Fruit fly (Drosophila melanogaster): Measurements from ENCODE around the gene SmE.

SmE gene

DNA sequence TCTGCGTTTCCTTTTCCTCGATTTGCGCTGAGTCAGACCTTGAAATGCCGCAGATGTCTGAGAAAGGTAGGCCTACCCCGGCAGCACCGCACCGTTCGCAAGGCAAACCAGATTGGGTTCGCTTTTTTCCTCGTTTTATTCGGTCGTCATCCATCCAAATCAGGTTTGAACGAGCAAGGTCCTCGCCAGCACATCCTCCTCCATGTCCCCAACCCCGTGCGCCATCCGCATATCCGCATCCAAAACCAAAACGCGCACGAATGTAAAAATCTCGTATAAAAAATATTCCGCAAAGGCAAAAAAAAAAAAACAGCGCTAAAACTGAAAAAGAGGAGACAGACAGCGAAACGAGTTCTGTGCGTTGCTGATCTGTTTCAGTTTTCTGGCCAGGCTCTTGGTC is 24.6 kb upstream of the SmE start:
- TF ChIP-seq CG15710 (tag; optimal IDR thresholded peaks at IDR 0.05) (peak; percentile 51), CG14655 (GFP tag; optimal IDR thresholded peaks at IDR 0.05) (no peak), EcR (GFP tag; optimal IDR thresholded peaks at IDR 0.05) (peak; percentile 73), CG8301 (tag; optimal IDR thresholded peaks at IDR 0.05) (no peak), Snoo (tag; optimal IDR thresholded peaks at IDR 0.05) (peak; percentile 84), Pif1B (GFP tag; optimal IDR thresholded peaks at IDR 0.05) (no peak), CG13204 (GFP tag; optimal IDR thresholded peaks at IDR 0.05) (peak; percentile 88), CG32121 (GFP tag; IDR thresholded peaks at IDR 0.05) (no peak), Ets98B (GFP tag; IDR thresholded peaks at IDR 0.05) (peak; percentile 50; the same call in 1 of the 2 replicates), rn (GFP tag; IDR thresholded peaks at IDR 0.05) (no peak), CG10348 (GFP tag; IDR thresholded peaks at IDR 0.05) (no peak), CG34367 (tag; optimal IDR thresholded peaks at IDR 0.05) (peak; percentile 58), D1 (tag; optimal IDR thresholded peaks at IDR 0.05) (no peak), Pif1A (GFP tag; optimal IDR thresholded peaks at IDR 0.05) (peak; percentile 57), fd96Ca (GFP tag; IDR thresholded peaks at IDR 0.05) (peak; percentile 48; the same call in 1 of the 3 replicates), CG9948 (tag; optimal IDR thresholded peaks at IDR 0.05) (no peak), gl (tag; optimal IDR thresholded peaks at IDR 0.05) (peak; percentile 67), CG17806 (tag; optimal IDR thresholded peaks at IDR 0.05) (peak; percentile 19), CG4496 (GFP tag; IDR thresholded peaks at IDR 0.05) (peak; percentile 63; the same call in 2 of the 3 replicates), CG8159 (tag; optimal IDR thresholded peaks at IDR 0.05) (no peak), CG12605 (GFP tag; IDR thresholded peaks at IDR 0.05) (peak; percentile 24; the same call in 1 of the 2 replicates)

- peak; percentile 48; the same call in 1 of the 3 replicates for TF ChIP-seq CG4496 (GFP tag; IDR thresholded peaks at IDR 0.05)
- TF ChIP-seq fd96Ca (GFP tag; IDR thresholded peaks at IDR 0.05), result no peak
- TF ChIP-seq Pif1A (GFP tag; optimal IDR thresholded peaks at IDR 0.05), result peak; percentile 7
- peak; percentile 38 for TF ChIP-seq CG17806 (tag; optimal IDR thresholded peaks at IDR 0.05)
- peak; percentile 13 for TF ChIP-seq CG14655 (GFP tag; optimal IDR thresholded peaks at IDR 0.05)
- peak; percentile 63 for TF ChIP-seq Pif1B (GFP tag; optimal IDR thresholded peaks at IDR 0.05)
- peak; percentile 22 for TF ChIP-seq CG15710 (tag; optimal IDR thresholded peaks at IDR 0.05)
- TF ChIP-seq CG8159 (tag; optimal IDR thresholded peaks at IDR 0.05), result peak; percentile 62
- TF ChIP-seq EcR (GFP tag; optimal IDR thresholded peaks at IDR 0.05), result peak; percentile 74
- TF ChIP-seq CG9948 (tag; optimal IDR thresholded peaks at IDR 0.05), result peak; percentile 13
- no peak for TF ChIP-seq CG8301 (tag; optimal IDR thresholded peaks at IDR 0.05)
- no peak for TF ChIP-seq D1 (tag; optimal IDR thresholded peaks at IDR 0.05)
Observed at dm6 chr2L:7909327-7909804, 24.1 kb upstream of the SmE start.

DNA sequence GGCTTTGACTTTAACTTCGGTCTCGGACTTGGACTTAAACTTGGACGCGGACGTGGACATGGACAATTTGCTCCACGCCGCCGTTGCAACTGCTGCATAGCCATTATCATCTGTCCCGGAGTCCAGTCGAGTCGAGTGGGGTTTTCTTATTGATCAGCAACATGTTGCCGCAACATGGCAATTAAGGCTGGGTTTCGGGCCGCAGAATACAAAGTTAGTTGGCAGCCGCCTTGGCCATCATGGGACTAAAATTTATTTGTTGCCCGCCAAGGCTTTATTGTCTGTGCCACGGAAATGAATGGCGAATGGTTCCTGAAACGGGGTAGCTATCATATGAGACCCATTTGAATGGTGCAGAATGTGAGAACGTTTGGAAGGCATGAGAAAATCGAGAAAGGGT is 16.6 kb upstream of the SmE start:
- TF ChIP-seq rn (GFP tag; IDR thresholded peaks at IDR 0.05) (no peak), CG13204 (GFP tag; optimal IDR thresholded peaks at IDR 0.05) (no peak), EcR (GFP tag; optimal IDR thresholded peaks at IDR 0.05) (no peak), CG14655 (GFP tag; optimal IDR thresholded peaks at IDR 0.05) (no peak), D1 (tag; optimal IDR thresholded peaks at IDR 0.05) (no peak), Ets98B (GFP tag; IDR thresholded peaks at IDR 0.05) (no peak), CG32121 (GFP tag; IDR thresholded peaks at IDR 0.05) (no peak), CG15710 (tag; optimal IDR thresholded peaks at IDR 0.05) (no peak), CG8301 (tag; optimal IDR thresholded peaks at IDR 0.05) (no peak), CG9948 (tag; optimal IDR thresholded peaks at IDR 0.05) (no peak)

DNA sequence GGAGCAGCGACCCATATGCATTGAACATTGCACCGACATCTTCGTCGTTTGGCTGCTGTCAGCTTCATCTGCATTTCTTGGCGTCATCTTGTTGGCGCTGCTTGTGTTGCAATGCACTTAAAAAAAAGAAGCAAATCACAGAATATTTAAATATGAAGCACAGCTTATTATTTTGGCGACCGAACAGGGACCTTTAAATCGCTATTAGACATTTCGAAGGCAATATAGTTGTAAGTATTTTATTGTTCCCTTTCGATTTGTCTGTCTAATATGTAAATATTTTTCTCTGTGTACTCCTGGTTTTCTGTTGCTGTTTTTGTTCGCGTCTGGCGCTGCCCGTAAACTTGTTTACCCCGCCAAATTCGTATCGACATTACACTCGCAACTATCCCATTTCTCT is 14.7 kb upstream of the SmE start:
- peak; percentile 96 for TF ChIP-seq gl (tag; optimal IDR thresholded peaks at IDR 0.05)
- peak; percentile 91 for TF ChIP-seq CG32121 (GFP tag; IDR thresholded peaks at IDR 0.05)
- peak; percentile 98 for TF ChIP-seq CG8301 (tag; optimal IDR thresholded peaks at IDR 0.05)
- peak; percentile 89 for TF ChIP-seq rn (GFP tag; IDR thresholded peaks at IDR 0.05)
- TF ChIP-seq CG4496 (GFP tag; IDR thresholded peaks at IDR 0.05), result peak; percentile 97
- peak; percentile 97 for TF ChIP-seq CG9948 (tag; optimal IDR thresholded peaks at IDR 0.05)
- peak; percentile 95 for TF ChIP-seq fd96Ca (GFP tag; IDR thresholded peaks at IDR 0.05)
- TF ChIP-seq CG12605 (GFP tag; IDR thresholded peaks at IDR 0.05), result peak; percentile 96
- TF ChIP-seq Pif1B (GFP tag; optimal IDR thresholded peaks at IDR 0.05), result peak; percentile 98
- TF ChIP-seq Snoo (tag; optimal IDR thresholded peaks at IDR 0.05), result peak; percentile 95
- TF ChIP-seq CG13204 (GFP tag; optimal IDR thresholded peaks at IDR 0.05), result peak; percentile 91
- peak; percentile 97 for TF ChIP-seq CG8159 (tag; optimal IDR thresholded peaks at IDR 0.05)
- TF ChIP-seq CG34367 (tag; optimal IDR thresholded peaks at IDR 0.05), result peak; percentile 97
- TF ChIP-seq EcR (GFP tag; optimal IDR thresholded peaks at IDR 0.05), result peak; percentile 45
- peak; percentile 98 for TF ChIP-seq CG14655 (GFP tag; optimal IDR thresholded peaks at IDR 0.05)
- peak; percentile 98 for TF ChIP-seq CG17806 (tag; optimal IDR thresholded peaks at IDR 0.05)
- peak; percentile 96 for TF ChIP-seq Ets98B (GFP tag; IDR thresholded peaks at IDR 0.05)
- TF ChIP-seq CG15710 (tag; optimal IDR thresholded peaks at IDR 0.05), result peak; percentile 97
- TF ChIP-seq D1 (tag; optimal IDR thresholded peaks at IDR 0.05), result peak; percentile 87
- peak; percentile 47; the same call in 1 of the 2 replicates for TF ChIP-seq CG10348 (GFP tag; IDR thresholded peaks at IDR 0.05)
- TF ChIP-seq Pif1A (GFP tag; optimal IDR thresholded peaks at IDR 0.05), result peak; percentile 97

dm6 chr2L:7899108-7899507 is 13.9 kb upstream of the SmE start:
- TF ChIP-seq rn (GFP tag; IDR thresholded peaks at IDR 0.05) (peak; percentile 16; the same call in 1 of the 2 replicates), CG13204 (GFP tag; optimal IDR thresholded peaks at IDR 0.05) (peak; percentile 46), CG32121 (GFP tag; IDR thresholded peaks at IDR 0.05) (peak; percentile 50), gl (tag; optimal IDR thresholded peaks at IDR 0.05) (peak; percentile 59), Pif1B (GFP tag; optimal IDR thresholded peaks at IDR 0.05) (peak; percentile 49), Pif1A (GFP tag; optimal IDR thresholded peaks at IDR 0.05) (peak; percentile 68), fd96Ca (GFP tag; IDR thresholded peaks at IDR 0.05) (peak; percentile 72), Snoo (tag; optimal IDR thresholded peaks at IDR 0.05) (peak; percentile 10), CG4496 (GFP tag; IDR thresholded peaks at IDR 0.05) (peak; percentile 74), CG10348 (GFP tag; IDR thresholded peaks at IDR 0.05) (no peak), Ets98B (GFP tag; IDR thresholded peaks at IDR 0.05) (peak; percentile 71), D1 (tag; optimal IDR thresholded peaks at IDR 0.05) (no peak), CG8301 (tag; optimal IDR thresholded peaks at IDR 0.05) (peak; percentile 80), CG8159 (tag; optimal IDR thresholded peaks at IDR 0.05) (peak; percentile 77), EcR (GFP tag; optimal IDR thresholded peaks at IDR 0.05) (no peak), CG34367 (tag; optimal IDR thresholded peaks at IDR 0.05) (peak; percentile 78), CG14655 (GFP tag; optimal IDR thresholded peaks at IDR 0.05) (peak; percentile 71), CG12605 (GFP tag; IDR thresholded peaks at IDR 0.05) (peak; percentile 74), CG9948 (tag; optimal IDR thresholded peaks at IDR 0.05) (peak; percentile 78), CG17806 (tag; optimal IDR thresholded peaks at IDR 0.05) (peak; percentile 80), CG15710 (tag; optimal IDR thresholded peaks at IDR 0.05) (peak; percentile 76)

All from whole organism, pupa.